Worm (Caenorhabditis elegans) whole organism, early embryonic: ENCODE measurements around the gene gldi-1.

Experiments used
- F13C5.2 ChIP-seq: sonication (generic microtip); optimal IDR thresholded peaks from 2 replicates; lab custom pipeline; 2017; ENCODE audit warnings: mild to moderate bottlenecking, missing genetic modification characterization, inconsistent platforms, missing compliant biosample characterization
- ama-1 ChIP-seq: fragments of 150-350 bp; optimal IDR thresholded peaks from 2 replicates; lab custom pipeline; 2014
- flt-1 ChIP-seq: fragments of 200-800 bp; sonication (Bioruptor generic); IDR thresholded peaks from 2 replicates; pipeline ENCODE4 v1.3.6; 2022; ENCODE audit warnings: missing genetic modification characterization, missing compliant biosample characterization
- scrt-1 ChIP-seq: fragments of 200-800 bp; sonication (Bioruptor generic); IDR thresholded peaks from 2 replicates; pipeline ENCODE4 v1.3.6; 2022; ENCODE audit warnings: missing genetic modification characterization, missing compliant biosample characterization
- tbx-11 ChIP-seq: fragments of 200-800 bp; sonication (Bioruptor generic); IDR thresholded peaks from 2 replicates; pipeline ENCODE4 v1.3.6; 2022; ENCODE audit warnings: missing genetic modification characterization, missing compliant biosample characterization
- tra-4 ChIP-seq: sonication (generic microtip); optimal IDR thresholded peaks from 2 replicates; lab custom pipeline; 2017; ENCODE audit warnings: missing genetic modification characterization, missing compliant biosample characterization

DNA sequence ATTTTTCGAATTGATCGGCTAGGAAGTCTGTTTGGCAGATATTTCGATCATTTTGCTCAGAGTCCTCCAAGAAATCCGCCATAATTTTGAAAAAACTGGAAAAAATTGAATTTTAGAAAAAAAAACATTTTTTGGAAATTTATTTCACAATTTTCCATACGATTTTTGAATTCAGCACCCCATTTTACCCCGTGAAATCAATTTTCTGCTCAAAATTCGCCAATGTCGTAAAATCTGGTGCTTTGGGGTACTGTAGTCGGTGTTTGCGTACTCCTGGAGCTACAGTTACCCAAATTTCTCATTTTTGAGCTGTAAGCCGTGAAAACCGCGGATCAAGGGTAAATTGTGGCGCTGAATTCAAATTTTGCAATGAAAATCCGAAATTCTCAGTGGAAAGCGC is 26.4 kb downstream of the gldi-1 start, which contains the start of gene gvd-1:
- no peak for TF ChIP-seq F13C5.2 (tag; lab: Kevin White, UChicago)
- TF ChIP-seq ama-1 (lab: Kevin White, UChicago): no peak
- no peak for TF ChIP-seq scrt-1 (GFP tag; lab: Robert Waterston, UW)
- TF ChIP-seq tra-4 (tag; lab: Kevin White, UChicago): no peak
- TF ChIP-seq tbx-11 (GFP tag; lab: Robert Waterston, UW): no peak
- TF ChIP-seq flt-1: no peak
